Fruit fly (Drosophila melanogaster): Measurements from ENCODE around the gene CG6216.

The CG6216 gene

dm6 chr3L:11173049-11173564 is 22.5 kb upstream of the CG6216 start, which contains the start of gene CG14142:
CG14142 (plus strand) TSS chr3L:11173514.
- TF ChIP-seq CrebA (GFP tag; optimal IDR thresholded peaks at IDR 0.05; ENCODE audit: borderline replicate concordance) (no peak), Abd-B (GFP tag; optimal IDR thresholded peaks at IDR 0.05) (no peak), ey (GFP tag; optimal IDR thresholded peaks at IDR 0.05) (no peak), GATAd (GFP tag; optimal IDR thresholded peaks at IDR 0.05) (no peak), rgr (GFP tag; optimal IDR thresholded peaks at IDR 0.05) (no peak), sage (GFP tag; optimal IDR thresholded peaks at IDR 0.05) (no peak), jim (GFP tag; optimal IDR thresholded peaks at IDR 0.05) (no peak), woc (GFP tag; optimal IDR thresholded peaks at IDR 0.05) (no peak), psq (GFP tag; optimal IDR thresholded peaks at IDR 0.05) (no peak), Rel (GFP tag; optimal IDR thresholded peaks at IDR 0.05) (no peak), Rel (tag; optimal IDR thresholded peaks at IDR 0.05) (no peak), Myc (optimal IDR thresholded peaks at IDR 0.05) (no peak), tai (GFP tag; optimal IDR thresholded peaks at IDR 0.05) (no peak)

DNA sequence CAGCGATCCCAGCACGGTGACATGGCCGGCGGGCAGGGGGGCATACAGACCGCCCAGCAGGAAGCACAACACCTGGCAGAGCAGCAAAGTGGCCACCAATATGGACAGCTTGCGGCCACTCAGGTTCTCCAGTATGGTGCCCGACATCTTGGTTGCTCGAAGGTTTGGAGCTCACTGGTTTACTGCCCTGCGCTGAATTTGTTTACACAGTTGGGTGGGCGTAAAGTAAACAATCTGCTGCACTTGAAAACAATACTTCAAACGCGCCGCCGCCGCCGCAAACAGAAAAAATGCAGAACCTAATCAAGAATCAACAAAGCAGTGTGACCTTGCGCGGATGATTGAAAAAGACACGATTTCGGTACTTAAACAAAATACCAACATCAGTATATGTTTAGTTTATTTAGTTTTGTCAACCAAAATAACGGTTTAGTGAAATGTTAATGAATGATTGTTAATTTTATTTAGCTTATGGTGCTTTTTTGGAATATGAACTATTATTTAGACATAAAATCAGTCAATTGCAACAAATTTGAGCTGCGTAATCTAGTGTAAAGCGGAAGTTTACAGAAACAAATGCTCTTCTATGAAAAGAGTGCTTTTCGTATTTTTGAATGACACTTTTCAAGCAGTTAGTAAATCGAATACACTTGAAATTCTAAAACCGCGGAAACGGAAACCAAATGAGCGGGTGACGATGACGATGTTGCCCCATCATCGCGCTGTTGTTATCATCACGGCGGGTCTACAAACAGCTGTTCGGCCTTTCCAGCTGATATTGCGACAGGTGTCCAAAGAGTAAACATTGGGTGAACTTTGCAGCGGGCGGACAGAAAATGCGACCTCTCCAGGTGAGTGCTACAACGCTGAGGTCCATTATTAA is 19.0 kb upstream of the CG6216 start, which contains the start of the genes wls and Adck5:
Gene wls (minus strand): TSS at position 327 of the 883 bp plus-strand sequence.
Gene Adck5 (plus strand): TSS at position 519 of the 883 bp plus-strand sequence.
- peak; percentile 87 for TF ChIP-seq Hr83 (GFP tag; optimal IDR thresholded peaks at IDR 0.05; ENCODE audit: poor library complexity, severe bottlenecking)
- peak; percentile 9 for TF ChIP-seq psq (GFP tag; optimal IDR thresholded peaks at IDR 0.05)
- no peak for TF ChIP-seq jim (GFP tag; optimal IDR thresholded peaks at IDR 0.05)
- TF ChIP-seq Abd-B (GFP tag; optimal IDR thresholded peaks at IDR 0.05) = no peak
- TF ChIP-seq HLH106 (tag; optimal IDR thresholded peaks at IDR 0.05) = peak; percentile 45
- TF ChIP-seq Sp1 (GFP tag; optimal IDR thresholded peaks at IDR 0.05) = peak; percentile 57
- peak; percentile 82 for TF ChIP-seq rgr (GFP tag; optimal IDR thresholded peaks at IDR 0.05)
- TF ChIP-seq Myc (optimal IDR thresholded peaks at IDR 0.05) = no peak
- TF ChIP-seq foxo (GFP tag; optimal IDR thresholded peaks at IDR 0.05) = peak in 1 of 2 experiments; percentile 30
- no peak for TF ChIP-seq sage (GFP tag; optimal IDR thresholded peaks at IDR 0.05)
- no peak for TF ChIP-seq pan (optimal IDR thresholded peaks at IDR 0.05)
- TF ChIP-seq CG9705 (GFP tag; optimal IDR thresholded peaks at IDR 0.05) = peak; percentile 56
- TF ChIP-seq sv (GFP tag; optimal IDR thresholded peaks at IDR 0.05) = no peak
- no peak for TF ChIP-seq GATAd (GFP tag; optimal IDR thresholded peaks at IDR 0.05)
- TF ChIP-seq OdsH (GFP tag; optimal IDR thresholded peaks at IDR 0.05) = peak; percentile 64
- no peak for TF ChIP-seq dsf (GFP tag; optimal IDR thresholded peaks at IDR 0.05; ENCODE audit: borderline replicate concordance)
- TF ChIP-seq h (GFP tag; optimal IDR thresholded peaks at IDR 0.05) = peak; percentile 72
- no peak for TF ChIP-seq usp (GFP tag; optimal IDR thresholded peaks at IDR 0.05)
- TF ChIP-seq br (GFP tag; optimal IDR thresholded peaks at IDR 0.05) = peak; percentile 80
- no peak for TF ChIP-seq Rel (GFP tag; optimal IDR thresholded peaks at IDR 0.05)
- no peak for TF ChIP-seq Rel (tag; optimal IDR thresholded peaks at IDR 0.05)
- TF ChIP-seq fru (GFP tag; optimal IDR thresholded peaks at IDR 0.05) = peak; percentile 63
- TF ChIP-seq ey (GFP tag; optimal IDR thresholded peaks at IDR 0.05) = peak; percentile 15
- TF ChIP-seq Hr78 (GFP tag; optimal IDR thresholded peaks at IDR 0.05) = no peak
- peak; percentile 74 for TF ChIP-seq dmrt93B (GFP tag; optimal IDR thresholded peaks at IDR 0.05)

dm6 chr3L:11164899-11165298 is 14.3 kb upstream of the CG6216 start, which contains the start of gene Alg10:
Alg10 (plus strand) TSS chr3L:11164971.
- TF ChIP-seq br (GFP tag; optimal IDR thresholded peaks at IDR 0.05) (no peak), N (GFP tag; optimal IDR thresholded peaks at IDR 0.05) (no peak), Hr78 (GFP tag; optimal IDR thresholded peaks at IDR 0.05) (no peak), fru (GFP tag; optimal IDR thresholded peaks at IDR 0.05) (no peak), Abd-B (GFP tag; optimal IDR thresholded peaks at IDR 0.05) (no peak), rgr (GFP tag; optimal IDR thresholded peaks at IDR 0.05) (no peak), pan (optimal IDR thresholded peaks at IDR 0.05) (no peak), Hr83 (GFP tag; optimal IDR thresholded peaks at IDR 0.05; ENCODE audit: poor library complexity, severe bottlenecking) (no peak)

DNA sequence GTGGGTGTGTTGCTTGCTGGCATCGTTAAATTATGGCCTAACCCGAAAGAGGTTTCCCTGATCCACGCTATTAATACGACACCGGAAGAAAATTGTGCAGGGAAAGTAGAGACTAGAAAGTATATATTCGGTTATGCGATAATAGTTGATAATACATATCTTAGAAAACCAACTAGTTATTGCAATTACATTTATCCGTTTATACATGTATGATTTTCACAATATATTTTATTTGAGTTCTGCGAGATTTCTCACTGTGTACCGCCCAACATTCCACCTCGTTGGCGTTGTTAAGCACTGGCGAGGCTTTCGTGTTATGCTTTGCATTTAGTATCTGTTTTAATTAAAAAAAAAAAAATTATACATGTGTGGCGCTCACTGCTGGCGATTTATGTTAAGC is 4.8 kb upstream of the CG6216 start:
- TF ChIP-seq fru (GFP tag; optimal IDR thresholded peaks at IDR 0.05) = peak; percentile 20
- no peak for TF ChIP-seq CG9705 (GFP tag; optimal IDR thresholded peaks at IDR 0.05)
- peak; percentile 10 for TF ChIP-seq woc (GFP tag; optimal IDR thresholded peaks at IDR 0.05)
- no peak for TF ChIP-seq dmrt93B (GFP tag; optimal IDR thresholded peaks at IDR 0.05)
- no peak for TF ChIP-seq lola (GFP tag; optimal IDR thresholded peaks at IDR 0.05)
- no peak for TF ChIP-seq Mio (GFP tag; optimal IDR thresholded peaks at IDR 0.05)
- TF ChIP-seq Hnf4 (GFP tag; optimal IDR thresholded peaks at IDR 0.05) = no peak
- no peak for TF ChIP-seq CrebA (GFP tag; optimal IDR thresholded peaks at IDR 0.05; ENCODE audit: borderline replicate concordance)
- peak in 1 of 2 experiments; percentile 26 for TF ChIP-seq foxo (GFP tag; optimal IDR thresholded peaks at IDR 0.05)
- TF ChIP-seq Jra (GFP tag; optimal IDR thresholded peaks at IDR 0.05) = no peak
- no peak for TF ChIP-seq Vsx2 (GFP tag; optimal IDR thresholded peaks at IDR 0.05; ENCODE audit: partially characterized antibody)
- TF ChIP-seq sage (GFP tag; optimal IDR thresholded peaks at IDR 0.05) = no peak
- TF ChIP-seq Dif (GFP tag; optimal IDR thresholded peaks at IDR 0.05; ENCODE audit: partially characterized antibody) = no peak
- no peak for TF ChIP-seq dl (GFP tag; optimal IDR thresholded peaks at IDR 0.05; ENCODE audit: insufficient read depth in 1 of 2, partially characterized antibody in 2 of 2)
- no peak for TF ChIP-seq GATAd (GFP tag; optimal IDR thresholded peaks at IDR 0.05)
- TF ChIP-seq sv (GFP tag; optimal IDR thresholded peaks at IDR 0.05) = no peak
- no peak for TF ChIP-seq tai (GFP tag; optimal IDR thresholded peaks at IDR 0.05)
- no peak for TF ChIP-seq Rel (GFP tag; optimal IDR thresholded peaks at IDR 0.05)
- no peak for TF ChIP-seq Rel (tag; optimal IDR thresholded peaks at IDR 0.05)
- TF ChIP-seq Hr83 (GFP tag; optimal IDR thresholded peaks at IDR 0.05; ENCODE audit: poor library complexity, severe bottlenecking) = no peak
- no peak for TF ChIP-seq Abd-B (GFP tag; optimal IDR thresholded peaks at IDR 0.05)
- TF ChIP-seq HLH106 (tag; optimal IDR thresholded peaks at IDR 0.05) = peak; percentile 18
- peak; percentile 26 for TF ChIP-seq rgr (GFP tag; optimal IDR thresholded peaks at IDR 0.05)
- TF ChIP-seq Dfd (GFP tag; optimal IDR thresholded peaks at IDR 0.05) = no peak
- no peak for TF ChIP-seq br (GFP tag; optimal IDR thresholded peaks at IDR 0.05)
- no peak for TF ChIP-seq N (GFP tag; optimal IDR thresholded peaks at IDR 0.05)
- peak; percentile 7 for TF ChIP-seq psq (GFP tag; optimal IDR thresholded peaks at IDR 0.05)
- TF ChIP-seq Myc (optimal IDR thresholded peaks at IDR 0.05) = no peak

Data from whole organism, wandering third instar larva.